Fruit fly (Drosophila melanogaster): ENCODE data around the gene CG4686.
A peak's percentile ranks its signal among the peaks of the same experiment; 100 is the strongest.

CG4686 gene

DNA sequence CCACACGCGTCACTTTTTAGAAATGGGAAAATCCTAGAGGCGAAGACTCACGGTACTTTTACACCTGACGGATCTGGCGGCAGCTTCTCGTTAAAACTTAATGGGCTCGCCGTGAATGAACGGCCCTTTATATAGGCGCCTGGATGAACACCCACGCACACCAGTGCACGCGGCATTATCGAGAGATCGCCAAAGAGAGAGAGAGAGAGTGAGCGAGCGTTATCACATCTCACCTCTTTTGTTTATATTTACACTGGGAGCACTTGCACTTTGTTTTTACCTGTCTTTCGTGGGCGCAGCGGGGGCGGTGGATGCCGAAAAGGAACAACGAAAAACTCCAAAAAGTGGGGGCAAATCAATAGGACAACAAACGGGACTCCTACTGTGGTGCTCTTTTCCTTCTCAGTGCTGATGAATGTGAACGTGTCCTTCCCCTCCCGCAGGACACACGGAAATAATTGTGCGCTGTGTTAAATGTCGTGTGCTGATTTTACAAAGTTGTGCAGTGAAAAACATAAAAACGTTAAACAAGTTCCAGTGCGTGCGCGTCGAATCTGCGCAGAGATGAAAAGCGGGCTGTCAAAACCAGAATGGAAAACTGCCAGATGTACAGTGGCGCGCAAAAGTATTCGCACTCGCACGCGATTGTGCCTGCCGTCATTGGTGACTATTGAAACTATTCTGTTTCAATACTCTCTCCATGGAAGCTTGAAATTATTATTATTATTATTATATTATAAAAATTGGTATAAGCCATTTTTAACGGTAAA, 11.0 kb downstream of the CG4686 start, which contains the start of gene Mrp5 (continued):
- TF ChIP-seq CG14667 (GFP tag; IDR thresholded peaks at IDR 0.05) (0 out of 2 replicates have a peak, but pooled peaks have one; percentile 16), NFAT (GFP tag; IDR thresholded peaks at IDR 0.05) (peak; percentile 51; the same call in 1 of the 2 replicates), BEAF-32 (GFP tag; optimal IDR thresholded peaks at IDR 0.05) (no peak), Dbx (GFP tag; IDR thresholded peaks at IDR 0.05) (peak; percentile 46; the same call in 1 of the 3 replicates), fd96Cb (tag; optimal IDR thresholded peaks at IDR 0.05) (peak; percentile 30), CG12391 (tag; optimal IDR thresholded peaks at IDR 0.05) (peak; percentile 39), al (GFP tag; IDR thresholded peaks at IDR 0.05) (peak; percentile 32; the same call in 1 of the 2 replicates), CG15269 (tag; optimal IDR thresholded peaks at IDR 0.05) (peak; percentile 41), cas (GFP tag; IDR thresholded peaks at IDR 0.05) (no peak), Lim3 (GFP tag; IDR thresholded peaks at IDR 0.05) (no peak), pita (GFP tag; optimal IDR thresholded peaks at IDR 0.05) (no peak), CG12942 (GFP tag; optimal IDR thresholded peaks at IDR 0.05) (peak; percentile 23), trh (GFP tag; optimal IDR thresholded peaks at IDR 0.05) (no peak), fu2 (GFP tag; optimal IDR thresholded peaks at IDR 0.05) (no peak), ab (GFP tag; optimal IDR thresholded peaks at IDR 0.05) (no peak), Oaz (GFP tag; IDR thresholded peaks at IDR 0.05) (peak; percentile 18; the same call in 1 of the 2 replicates), Atf-2 (GFP tag; optimal IDR thresholded peaks at IDR 0.05) (no peak), CG13775 (GFP tag; optimal IDR thresholded peaks at IDR 0.05) (peak; percentile 51), CG9727 (GFP tag; optimal IDR thresholded peaks at IDR 0.05) (no peak), CG6854 (GFP tag; optimal IDR thresholded peaks at IDR 0.05) (peak; percentile 12), CG18599 (GFP tag; optimal IDR thresholded peaks at IDR 0.05) (peak; percentile 36), CG14050 (GFP tag; IDR thresholded peaks at IDR 0.05) (peak; percentile 18; the same call in 1 of the 3 replicates), E2f2 (GFP tag; IDR thresholded peaks at IDR 0.05) (peak; percentile 26; the same call in 1 of the 2 replicates), Spps (tag; optimal IDR thresholded peaks at IDR 0.05) (no peak), CG14860 (GFP tag; IDR thresholded peaks at IDR 0.05; ENCODE audit: partially characterized antibody) (no peak), Nf-YA (GFP tag; IDR thresholded peaks at IDR 0.05) (0 out of 2 replicates have a peak, but pooled peaks have one; percentile 37), Usf (GFP tag; optimal IDR thresholded peaks at IDR 0.05) (no peak), CG9817 (tag; optimal IDR thresholded peaks at IDR 0.05) (peak; percentile 36), CG5180 (GFP tag; optimal IDR thresholded peaks at IDR 0.05) (peak; percentile 11), Hmx (GFP tag; optimal IDR thresholded peaks at IDR 0.05) (no peak), pfk (GFP tag; optimal IDR thresholded peaks at IDR 0.05) (no peak), CG10654 (GFP tag; optimal IDR thresholded peaks at IDR 0.05) (peak; percentile 14), CG34224 (GFP tag; IDR thresholded peaks at IDR 0.05; ENCODE audit: partially characterized antibody) (0 out of 3 replicates have a peak, but pooled peaks have one; percentile 15), CG4617 (GFP tag; optimal IDR thresholded peaks at IDR 0.05; ENCODE audit: borderline replicate concordance) (no peak), Gsc (GFP tag; IDR thresholded peaks at IDR 0.05) (no peak), CG7745 (tag; optimal IDR thresholded peaks at IDR 0.05) (no peak), sd (tag; optimal IDR thresholded peaks at IDR 0.05) (no peak), gsb (GFP tag; IDR thresholded peaks at IDR 0.05) (no peak), p53 (GFP tag; optimal IDR thresholded peaks at IDR 0.05) (no peak), tap (tag; optimal IDR thresholded peaks at IDR 0.05) (no peak), dimm (GFP tag; IDR thresholded peaks at IDR 0.05) (no peak), ash1 (GFP tag; optimal IDR thresholded peaks at IDR 0.05) (no peak), CG34376 (GFP tag; optimal IDR thresholded peaks at IDR 0.05) (peak; percentile 45), CG42726 (GFP tag; IDR thresholded peaks at IDR 0.05; ENCODE audit: partially characterized antibody) (0 out of 2 replicates have a peak, but pooled peaks have one; percentile 7), Fer3 (tag; optimal IDR thresholded peaks at IDR 0.05) (peak; percentile 15), rib (GFP tag; IDR thresholded peaks at IDR 0.05) (no peak), CG7963 (GFP tag; IDR thresholded peaks at IDR 0.05; ENCODE audit: partially characterized antibody) (no peak), Dek (tag; optimal IDR thresholded peaks at IDR 0.05) (peak; percentile 19)

All from whole organism, embryonic.